Fruit fly (Drosophila melanogaster): ENCODE measurements around the gene Roc1a.
A peak's percentile ranks its signal among the peaks of the same experiment; 100 is the strongest.

Gene Roc1a

dm6 chrX:694776-695175 is 47.7 kb downstream of the Roc1a start (continued):
- TF ChIP-seq pb (GFP tag; optimal IDR thresholded peaks at IDR 0.05) (no peak), CoRest (tag; optimal IDR thresholded peaks at IDR 0.05) (no peak), Meics (GFP tag; optimal IDR thresholded peaks at IDR 0.05) (no peak), CG15514 (GFP tag; optimal IDR thresholded peaks at IDR 0.05) (no peak), toy (GFP tag; IDR thresholded peaks at IDR 0.05) (no peak), trh (GFP tag; optimal IDR thresholded peaks at IDR 0.05) (no peak), ato (GFP tag; IDR thresholded peaks at IDR 0.05; ENCODE audit: partially characterized antibody) (no peak), CG12071 (GFP tag; optimal IDR thresholded peaks at IDR 0.05) (no peak), CG11247 (GFP tag; IDR thresholded peaks at IDR 0.05) (no peak), vnd (GFP tag; IDR thresholded peaks at IDR 0.05; ENCODE audit: partially characterized antibody) (peak; percentile 54; the same call in 1 of the 3 replicates), da (GFP tag; optimal IDR thresholded peaks at IDR 0.05) (no peak), Chrac-16 (GFP tag; optimal IDR thresholded peaks at IDR 0.05) (no peak), klu (GFP tag; IDR thresholded peaks at IDR 0.05) (no peak), chif (GFP tag; optimal IDR thresholded peaks at IDR 0.05) (no peak), CG3281 (GFP tag; optimal IDR thresholded peaks at IDR 0.05) (no peak), CG2202 (tag; optimal IDR thresholded peaks at IDR 0.05) (no peak), CG15479 (GFP tag; optimal IDR thresholded peaks at IDR 0.05) (no peak), CG16779 (GFP tag; IDR thresholded peaks at IDR 0.05) (no peak), CG4328 (GFP tag; optimal IDR thresholded peaks at IDR 0.05) (no peak), caup (GFP tag; optimal IDR thresholded peaks at IDR 0.05; ENCODE audit: severe bottlenecking) (no peak), CG16813 (GFP tag; IDR thresholded peaks at IDR 0.05; ENCODE audit: partially characterized antibody) (peak; percentile 77), CG14860 (GFP tag; IDR thresholded peaks at IDR 0.05; ENCODE audit: partially characterized antibody) (peak; percentile 74), CG4820 (GFP tag; optimal IDR thresholded peaks at IDR 0.05) (no peak), CG11695 (GFP tag; IDR thresholded peaks at IDR 0.05) (no peak), CG11456 (GFP tag; IDR thresholded peaks at IDR 0.05) (no peak), HLH4C (GFP tag; IDR thresholded peaks at IDR 0.05; ENCODE audit: partially characterized antibody) (peak; percentile 76), CG10565 (GFP tag; optimal IDR thresholded peaks at IDR 0.05) (no peak), CG8359 (GFP tag; optimal IDR thresholded peaks at IDR 0.05; ENCODE audit: borderline replicate concordance) (no peak), ham (GFP tag; IDR thresholded peaks at IDR 0.05) (no peak), tna (GFP tag; IDR thresholded peaks at IDR 0.05; ENCODE audit: partially characterized antibody) (peak; percentile 31; the same call in 1 of the 2 replicates), CG9932 (GFP tag; IDR thresholded peaks at IDR 0.05) (no peak)

dm6 chrX:696064-696463 is 49.0 kb downstream of the Roc1a start:
- no peak for TF ChIP-seq luna (GFP tag; optimal IDR thresholded peaks at IDR 0.05)
- TF ChIP-seq bab2 (GFP tag; optimal IDR thresholded peaks at IDR 0.05): no peak
- TF ChIP-seq CG9817 (tag; optimal IDR thresholded peaks at IDR 0.05): no peak
- no peak for TF ChIP-seq tx (GFP tag; optimal IDR thresholded peaks at IDR 0.05)
- no peak for TF ChIP-seq CG10959 (GFP tag; IDR thresholded peaks at IDR 0.05)
- TF ChIP-seq CG9727 (GFP tag; optimal IDR thresholded peaks at IDR 0.05): peak; percentile 8
- TF ChIP-seq Asciz (GFP tag; optimal IDR thresholded peaks at IDR 0.05): peak; percentile 19
- no peak for TF ChIP-seq odd (GFP tag; optimal IDR thresholded peaks at IDR 0.05)
- TF ChIP-seq bcd (GFP tag; optimal IDR thresholded peaks at IDR 0.05): no peak
- TF ChIP-seq phol (tag; optimal IDR thresholded peaks at IDR 0.05): peak; percentile 33
- TF ChIP-seq PHDP (tag; optimal IDR thresholded peaks at IDR 0.05): peak; percentile 27
- TF ChIP-seq abd-A (tag; optimal IDR thresholded peaks at IDR 0.05): no peak
- no peak for TF ChIP-seq Pdp1 (GFP tag; optimal IDR thresholded peaks at IDR 0.05)
- no peak for TF ChIP-seq jing (GFP tag; optimal IDR thresholded peaks at IDR 0.05)
- peak; percentile 38 for TF ChIP-seq CG18262 (tag; optimal IDR thresholded peaks at IDR 0.05)
- no peak for TF ChIP-seq kah (GFP tag; optimal IDR thresholded peaks at IDR 0.05)
- TF ChIP-seq CG11247 (GFP tag; IDR thresholded peaks at IDR 0.05): no peak
- TF ChIP-seq aop (GFP tag; IDR thresholded peaks at IDR 0.05): no peak
- no peak for TF ChIP-seq CG15696 (tag; optimal IDR thresholded peaks at IDR 0.05)
- no peak for TF ChIP-seq twi (tag; optimal IDR thresholded peaks at IDR 0.05)
- TF ChIP-seq vvl (GFP tag; IDR thresholded peaks at IDR 0.05): 0 out of 2 replicates have a peak, but pooled peaks have one; percentile 14
- TF ChIP-seq CG10366 (GFP tag; IDR thresholded peaks at IDR 0.05): no peak
